Worm (Caenorhabditis elegans): ENCODE data around the gene ZK1127.4.

ce11 chrII:7072315-7072589 is 18.5 kb downstream of the ZK1127.4 start, which contains the start of gene kars-1:
- no peak for TF ChIP-seq nhr-237 (tag; optimal IDR thresholded peaks at IDR 0.05)
- no peak for TF ChIP-seq lin-15B (tag; optimal IDR thresholded peaks at IDR 0.05)
- no peak for TF ChIP-seq jun-1 (tag; optimal IDR thresholded peaks at IDR 0.05)
- TF ChIP-seq unc-62 (GFP tag; optimal IDR thresholded peaks at IDR 0.05), result no peak
- TF ChIP-seq mef-2 (tag; optimal IDR thresholded peaks at IDR 0.05), result no peak
- TF ChIP-seq nhr-85 (tag), result no peak

Data from whole organism, L1 larva.